Worm (Caenorhabditis elegans) whole organism, L4 larva: ENCODE data around the gene ddb-1.

Source experiments
- F10B5.3 ChIP-seq: sonication (generic microtip); optimal IDR thresholded peaks from 2 replicates; lab custom pipeline; 2016; ENCODE audit warnings: mild to moderate bottlenecking, missing genetic modification characterization, missing compliant biosample characterization
- F49E8.2 ChIP-seq: sonication (generic microtip); optimal IDR thresholded peaks from 2 replicates; lab custom pipeline; 2016; ENCODE audit warnings: missing compliant biosample characterization, mild to moderate bottlenecking, missing genetic modification characterization, borderline replicate concordance
- T20F7.1 ChIP-seq: fragments of 200-800 bp; sonication (Bioruptor generic); optimal IDR thresholded peaks from 2 replicates; lab custom pipeline; 2018; ENCODE audit warnings: mild to moderate bottlenecking, missing genetic modification characterization, missing compliant biosample characterization
- Y48G9A.11 ChIP-seq: fragments of 200-800 bp; sonication (Bioruptor generic); IDR thresholded peaks from 2 replicates; pipeline ENCODE4 v1.3.6; 2022; ENCODE audit warnings: missing genetic modification reagents, missing genetic modification characterization, missing compliant biosample characterization
- Y75B8A.6 ChIP-seq: fragments of 200-800 bp; sonication (Bioruptor generic); IDR thresholded peaks from 2 replicates; pipeline ENCODE4 v1.3.6; 2022; ENCODE audit warnings: missing genetic modification reagents, missing genetic modification characterization, missing compliant biosample characterization
- ZK546.5 ChIP-seq, 2 experiments: sonication (generic microtip); optimal IDR thresholded peaks; 2 replicates each; lab custom pipeline; 2017; ENCODE audit warnings: missing biosample characterization in 2 of 2, missing genetic modification characterization in 2 of 2
- attf-4 ChIP-seq: sonication (generic microtip); optimal IDR thresholded peaks from 3 replicates; lab custom pipeline; 2017; ENCODE audit warnings: missing biosample characterization, missing genetic modification characterization
- ceh-32 ChIP-seq: sonication (generic microtip); optimal IDR thresholded peaks from 2 replicates; lab custom pipeline; 2016; ENCODE audit warnings: mild to moderate bottlenecking, missing genetic modification characterization, missing compliant biosample characterization; ENCODE audit not compliant: poor library complexity
- ceh-62 ChIP-seq: sonication (generic microtip); optimal IDR thresholded peaks from 2 replicates; lab custom pipeline; 2017; ENCODE audit warnings: missing biosample characterization, missing genetic modification characterization
- ceh-82 ChIP-seq: sonication (generic microtip); optimal IDR thresholded peaks from 2 replicates; lab custom pipeline; 2017; ENCODE audit warnings: missing biosample characterization, missing genetic modification characterization
- cey-2 ChIP-seq: sonication (generic microtip); optimal IDR thresholded peaks from 3 replicates; lab custom pipeline; 2017; ENCODE audit warnings: missing genetic modification characterization, mild to moderate bottlenecking, missing compliant biosample characterization, antibody characterized with exemption, borderline replicate concordance; ENCODE audit not compliant: insufficient read depth
- egl-43 ChIP-seq: fragments of 200-800 bp; sonication (Bioruptor generic); IDR thresholded peaks from 2 replicates; pipeline ENCODE4 v1.3.6; 2022; ENCODE audit warnings: missing genetic modification reagents, missing genetic modification characterization, missing compliant biosample characterization
- gei-8 ChIP-seq: fragments of 200-800 bp; sonication (Bioruptor generic); optimal IDR thresholded peaks from 2 replicates; lab custom pipeline; 2018; ENCODE audit warnings: mild to moderate bottlenecking, missing genetic modification characterization, missing compliant biosample characterization
- hif-1 ChIP-seq, 2 experiments: sonication (generic microtip); optimal IDR thresholded peaks; 2 replicates each; lab custom pipeline; 2016 to 2017; ENCODE audit warnings: missing compliant biosample characterization in 2 of 2, missing genetic modification characterization in 2 of 2, missing genetic modification reagents in 2 of 2, missing genotype in 2 of 2, mild to moderate bottlenecking in 1 of 2
- hlh-11 ChIP-seq: fragments of 200-800 bp; sonication (Bioruptor generic); optimal IDR thresholded peaks from 2 replicates; lab custom pipeline; 2018; ENCODE audit warnings: mild to moderate bottlenecking, missing genetic modification characterization, missing compliant biosample characterization
- lim-7 ChIP-seq: fragments of 200-800 bp; sonication (Bioruptor generic); IDR thresholded peaks from 2 replicates; pipeline ENCODE4 v1.3.6; 2022; ENCODE audit warnings: missing genetic modification characterization, missing compliant biosample characterization
- lin-13 ChIP-seq: fragments of 150-350 bp; optimal IDR thresholded peaks from 2 replicates; lab custom pipeline; 2014; ENCODE audit warnings: missing biosample characterization, missing genetic modification reagents, missing genetic modification characterization
- lin-15B ChIP-seq: fragments of 150-350 bp; sonication (generic microtip); optimal IDR thresholded peaks from 3 replicates; lab custom pipeline; 2014; ENCODE audit warnings: missing biosample characterization, missing genetic modification characterization
- lin-29 ChIP-seq: fragments of 200-800 bp; sonication (Bioruptor generic); IDR thresholded peaks from 2 replicates; pipeline ENCODE4 v1.3.6; 2022; ENCODE audit warnings: missing genetic modification reagents, missing genetic modification characterization, missing compliant biosample characterization
- lin-39 ChIP-seq: fragments of 150-350 bp; optimal IDR thresholded peaks from 2 replicates; lab custom pipeline; 2014; ENCODE audit warnings: missing biosample characterization, missing genetic modification reagents, missing genetic modification characterization
- lir-3 ChIP-seq: sonication (generic microtip); optimal IDR thresholded peaks from 2 replicates; lab custom pipeline; 2016; ENCODE audit warnings: mild to moderate bottlenecking, missing genetic modification characterization, missing compliant biosample characterization
- mdt-29 ChIP-seq: fragments of 200-800 bp; sonication (Bioruptor generic); IDR thresholded peaks from 2 replicates; pipeline ENCODE4 v1.3.6; 2022; ENCODE audit warnings: missing genetic modification reagents, missing genetic modification characterization, missing compliant biosample characterization
- mxl-3 ChIP-seq: fragments of 200-800 bp; sonication (Bioruptor generic); optimal IDR thresholded peaks from 2 replicates; lab custom pipeline; 2018; ENCODE audit warnings: mild to moderate bottlenecking, missing genetic modification characterization, missing compliant biosample characterization
- nhr-102 ChIP-seq: sonication (generic microtip); optimal IDR thresholded peaks from 2 replicates; lab custom pipeline; 2016; ENCODE audit warnings: mild to moderate bottlenecking, missing genetic modification characterization, moderate library complexity, missing compliant biosample characterization
- nhr-25 ChIP-seq: sonication (generic microtip); optimal IDR thresholded peaks from 2 replicates; lab custom pipeline; 2017; ENCODE audit warnings: missing genetic modification characterization, mild to moderate bottlenecking, missing compliant biosample characterization, antibody characterized with exemption, moderate library complexity, borderline replicate concordance; ENCODE audit not compliant: insufficient read depth
- nhr-48 ChIP-seq: sonication (generic microtip); optimal IDR thresholded peaks from 2 replicates; lab custom pipeline; 2016; ENCODE audit warnings: mild to moderate bottlenecking, missing genetic modification characterization, missing compliant biosample characterization
- nhr-6 ChIP-seq: fragments of 150-350 bp; optimal IDR thresholded peaks from 2 replicates; lab custom pipeline; 2014; ENCODE audit warnings: missing biosample characterization, missing genetic modification characterization
- php-3 ChIP-seq: fragments of 200-800 bp; sonication (Bioruptor generic); IDR thresholded peaks from 2 replicates; pipeline ENCODE4 v1.3.6; 2022; ENCODE audit warnings: missing genetic modification reagents, missing genetic modification characterization, missing compliant biosample characterization
- pqm-1 ChIP-seq: sonication (generic microtip); optimal IDR thresholded peaks from 2 replicates; lab custom pipeline; 2017; ENCODE audit warnings: missing biosample characterization, missing genetic modification characterization
- rbr-2 ChIP-seq: sonication (generic microtip); optimal IDR thresholded peaks from 2 replicates; lab custom pipeline; 2016; ENCODE audit warnings: missing genotype, missing genetic modification characterization, missing compliant biosample characterization
- sdz-12 ChIP-seq: fragments of 200-800 bp; sonication (Bioruptor generic); optimal IDR thresholded peaks from 2 replicates; lab custom pipeline; 2018; ENCODE audit warnings: mild to moderate bottlenecking, missing genetic modification characterization, missing compliant biosample characterization
- set-16 ChIP-seq: fragments of 200-800 bp; sonication (Bioruptor generic); IDR thresholded peaks from 2 replicates; pipeline ENCODE4 v1.3.6; 2022; ENCODE audit warnings: missing genetic modification reagents, missing genetic modification characterization, missing compliant biosample characterization
- spr-1 ChIP-seq: sonication (generic microtip); optimal IDR thresholded peaks from 2 replicates; lab custom pipeline; 2016; ENCODE audit warnings: mild to moderate bottlenecking, missing genetic modification characterization, missing compliant biosample characterization
- tra-1 ChIP-seq: fragments of 200-800 bp; sonication (Bioruptor generic); IDR thresholded peaks from 2 replicates; pipeline ENCODE4 v1.3.6; 2022; ENCODE audit warnings: missing genetic modification reagents, missing genetic modification characterization, missing compliant biosample characterization
- vab-7 ChIP-seq: fragments of 200-800 bp; sonication (Bioruptor generic); IDR thresholded peaks from 2 replicates; pipeline ENCODE4 v1.3.6; 2022; ENCODE audit warnings: missing genetic modification reagents, missing genetic modification characterization, missing compliant biosample characterization
- zag-1 ChIP-seq: fragments of 150-350 bp; optimal IDR thresholded peaks from 2 replicates; lab custom pipeline; 2014; ENCODE audit warnings: missing biosample characterization, missing genetic modification characterization
- zip-2 ChIP-seq: fragments of 150-350 bp; optimal IDR thresholded peaks from 2 replicates; lab custom pipeline; 2014; ENCODE audit warnings: missing biosample characterization, missing genetic modification characterization
- ztf-11 ChIP-seq: fragments of 150-350 bp; optimal IDR thresholded peaks from 2 replicates; lab custom pipeline; 2014; ENCODE audit warnings: missing biosample characterization, missing genetic modification characterization

The ddb-1 gene

DNA sequence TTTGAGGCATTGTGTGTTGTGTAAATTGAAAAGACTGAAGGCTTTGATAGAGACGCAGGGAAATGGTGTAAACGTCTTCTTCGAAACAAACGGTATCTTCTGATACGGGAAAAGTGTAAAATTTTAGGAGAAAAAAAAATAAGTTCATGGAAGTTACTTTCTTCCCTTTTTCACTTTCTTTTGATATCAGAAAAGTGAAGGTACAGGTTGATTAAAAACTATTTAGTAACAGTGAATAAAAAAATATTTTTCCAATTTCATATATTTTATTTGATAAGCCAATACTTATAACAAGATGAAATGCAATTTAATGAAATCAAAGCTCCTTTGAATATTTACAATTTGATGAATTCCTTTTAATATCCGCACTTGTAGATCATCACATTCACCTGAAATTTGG lies 10.6 kb downstream of the ddb-1 start, which contains the start of gene col-129:
Gene col-129, minus strand, starts transcription at position 101 of the 400 bp plus-strand sequence.
- TF ChIP-seq zip-2 (tag; lab: Kevin White, UChicago) (no peak), nhr-25 (tag; lab: Kevin White, UChicago) (no peak), cey-2 (tag; lab: Kevin White, UChicago) (no peak), Y48G9A.11 (GFP tag; lab: Robert Waterston, UW) (no peak), spr-1 (no peak), pqm-1 (no peak), lin-15B (tag; lab: Kevin White, UChicago) (no peak), lir-3 (tag; lab: Kevin White, UChicago) (no peak), nhr-6 (no peak), lin-39 (tag; lab: Kevin White, UChicago) (no peak), nhr-102 (tag; lab: Kevin White, UChicago) (no peak)

DNA sequence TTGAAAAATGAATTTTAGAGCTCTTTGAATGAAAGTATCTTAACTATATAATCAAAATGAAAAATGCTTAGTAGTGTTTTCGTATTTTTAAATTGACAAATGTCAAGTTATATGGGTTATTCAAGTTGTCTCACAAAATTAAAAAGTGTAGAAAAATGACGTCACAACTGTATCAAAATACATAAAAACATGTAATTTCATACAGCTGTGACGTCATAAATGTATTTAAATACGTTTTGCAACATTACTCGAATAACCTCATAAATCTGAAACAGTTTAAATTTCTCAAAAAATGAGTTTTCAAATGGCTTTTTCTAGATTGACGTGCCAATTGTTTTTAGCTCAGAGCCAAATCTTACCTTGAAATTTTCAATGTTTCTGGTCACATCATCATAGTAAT lies 11.2 kb downstream of the ddb-1 start:
- TF ChIP-seq tra-1 (GFP tag; lab: Robert Waterston, UW) = 0 out of 2 replicates have a peak, but pooled peaks have one; percentile 19
- no peak for TF ChIP-seq sdz-12 (GFP tag; lab: Kevin White, UChicago)

DNA sequence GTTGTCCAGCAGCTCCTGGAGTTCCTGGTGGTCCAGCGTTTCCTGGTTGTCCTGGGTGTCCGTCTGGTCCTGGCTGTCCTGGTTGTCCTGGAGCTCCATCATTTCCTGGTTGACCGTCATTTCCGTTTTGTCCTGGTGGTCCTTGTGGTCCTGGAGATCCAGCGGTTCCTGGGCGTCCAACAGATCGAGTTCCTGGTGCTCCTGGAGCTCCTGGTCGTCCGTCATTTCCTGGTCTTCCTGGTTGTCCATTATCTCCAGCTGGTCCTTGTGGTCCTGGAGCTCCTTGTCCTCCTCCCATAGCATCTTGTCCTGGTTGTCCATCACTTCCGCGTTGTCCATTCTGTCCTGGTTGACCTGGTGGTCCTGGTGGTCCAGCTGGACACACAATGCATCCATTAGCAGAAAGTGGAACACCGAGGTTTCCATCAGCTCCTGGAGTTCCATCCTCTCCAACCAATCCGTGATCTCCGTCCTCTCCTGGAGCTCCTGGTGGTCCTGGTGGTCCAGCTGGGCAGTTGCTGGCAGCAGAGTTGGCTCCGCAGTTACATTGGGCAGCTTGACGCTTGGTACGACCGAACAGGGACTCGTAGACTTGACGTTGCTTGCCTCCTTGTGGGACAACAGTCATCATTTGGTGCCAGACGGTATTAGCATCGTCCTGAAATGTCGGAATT lies 11.8 kb downstream of the ddb-1 start:
- TF ChIP-seq set-16 (GFP tag; lab: Robert Waterston, UW) = peak; percentile 82
- TF ChIP-seq ceh-32 (tag; lab: Kevin White, UChicago) = no peak
- TF ChIP-seq gei-8 (GFP tag; lab: Kevin White, UChicago) = peak; percentile 27
- no peak for TF ChIP-seq hif-1 (tag; optimal IDR thresholded peaks at IDR 0.05; lab: Kevin White, UChicago)
- no peak for TF ChIP-seq Y75B8A.6 (GFP tag; lab: Robert Waterston, UW)
- TF ChIP-seq tra-1 (GFP tag; lab: Robert Waterston, UW) = 0 out of 2 replicates have a peak, but pooled peaks have one; percentile 20
- peak; percentile 3 for TF ChIP-seq hlh-11
- peak; percentile 49; the same call in 1 of the 2 replicates for TF ChIP-seq egl-43 (GFP tag; lab: Robert Waterston, UW)

DNA sequence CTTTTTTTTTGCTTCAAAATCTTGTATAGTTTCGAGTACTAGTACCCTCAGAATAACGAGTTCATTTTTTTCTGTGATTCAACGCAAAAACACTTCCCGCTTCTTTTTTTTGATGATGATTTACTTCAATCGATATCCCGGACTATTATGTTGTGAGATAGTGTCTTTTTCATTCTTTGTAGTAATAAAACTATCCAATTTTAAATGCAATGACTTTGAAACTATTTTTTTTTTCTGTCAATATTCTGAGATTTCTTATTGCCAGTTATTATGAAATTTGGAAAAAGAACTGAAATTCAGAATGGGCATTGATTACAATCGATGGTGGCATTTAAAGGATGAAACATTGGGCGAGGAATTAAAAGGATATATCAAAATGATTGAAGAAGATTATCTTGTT lies 15.4 kb downstream of the ddb-1 start, which contains the start of gene M18.3:
Gene M18.3, plus strand, starts transcription at position 301 of the 400 bp plus-strand sequence.
- TF ChIP-seq lin-13 (GFP tag; lab: Kevin White, UChicago) = no peak
- TF ChIP-seq lin-29 (GFP tag; lab: Robert Waterston, UW) = no peak
- TF ChIP-seq mxl-3 = no peak
- TF ChIP-seq php-3 = no peak
- no peak for TF ChIP-seq rbr-2 (tag; lab: Kevin White, UChicago)
- no peak for TF ChIP-seq ztf-11 (tag; lab: Kevin White, UChicago)
- TF ChIP-seq nhr-48 = no peak
- TF ChIP-seq lim-7 (GFP tag; lab: Robert Waterston, UW) = no peak
- TF ChIP-seq mdt-29 (GFP tag; lab: Robert Waterston, UW) = no peak
- no peak for TF ChIP-seq F49E8.2 (tag; lab: Kevin White, UChicago)
- TF ChIP-seq T20F7.1 (GFP tag; lab: Kevin White, UChicago) = no peak
- TF ChIP-seq vab-7 (GFP tag; lab: Robert Waterston, UW) = no peak
- no peak for TF ChIP-seq ZK546.5 (tag; optimal IDR thresholded peaks at IDR 0.05; lab: Kevin White, UChicago)
- TF ChIP-seq ceh-62 (tag; lab: Kevin White, UChicago) = no peak
- no peak for TF ChIP-seq zag-1
- TF ChIP-seq ceh-82 (tag; lab: Kevin White, UChicago) = no peak
- no peak for TF ChIP-seq F10B5.3 (tag; lab: Kevin White, UChicago)
- no peak for TF ChIP-seq attf-4 (tag; lab: Kevin White, UChicago)
- TF ChIP-seq, all 104 proteins: peak for 0
